Worm (Caenorhabditis elegans) whole organism, midembryonic: ENCODE measurements around the gene cam-1.

Experiments used
- T22C8.4 ChIP-seq: fragments of 200-800 bp; sonication (Bioruptor generic); IDR thresholded peaks from 2 replicates; pipeline ENCODE4 v1.3.6; 2022; ENCODE audit warnings: missing genetic modification characterization, missing compliant biosample characterization
- cog-1 ChIP-seq: sonication (generic microtip); optimal IDR thresholded peaks from 2 replicates; lab custom pipeline; 2016; ENCODE audit warnings: missing genetic modification characterization, missing compliant biosample characterization
- flt-1 ChIP-seq: fragments of 200-800 bp; sonication (Bioruptor generic); IDR thresholded peaks from 2 replicates; pipeline ENCODE4 v1.3.6; 2022; ENCODE audit warnings: missing genetic modification characterization, missing compliant biosample characterization
- klf-2 ChIP-seq: fragments of 200-800 bp; sonication (Bioruptor generic); conservative IDR thresholded peaks from 2 replicates; pipeline ENCODE4 v1.3.6; 2022; ENCODE audit warnings: missing genetic modification reagents, missing genetic modification characterization, missing compliant biosample characterization
- med-1 ChIP-seq: sonication (generic microtip); optimal IDR thresholded peaks from 2 replicates; lab custom pipeline; 2017; ENCODE audit warnings: missing genetic modification characterization, mild to moderate bottlenecking, missing compliant biosample characterization, antibody characterized with exemption, missing genetic modification reagents; ENCODE audit not compliant: insufficient read depth
- ref-1 ChIP-seq: fragments of 200-800 bp; sonication (Bioruptor generic); conservative IDR thresholded peaks from 2 replicates; pipeline ENCODE4 v1.3.6; 2022; ENCODE audit warnings: missing genetic modification reagents, missing genetic modification characterization, missing compliant biosample characterization
- tab-1 ChIP-seq: fragments of 200-800 bp; sonication (Bioruptor generic); IDR thresholded peaks from 2 replicates; pipeline ENCODE4 v1.3.6; 2022; ENCODE audit warnings: missing genetic modification characterization, missing compliant biosample characterization
- ztf-23 ChIP-seq: fragments of 200-800 bp; sonication (Bioruptor generic); IDR thresholded peaks from 2 replicates; pipeline ENCODE4 v1.3.6; 2022; ENCODE audit warnings: missing genetic modification reagents, missing genetic modification characterization, missing compliant biosample characterization
- ztf-29 ChIP-seq: fragments of 200-800 bp; sonication (Bioruptor generic); IDR thresholded peaks from 2 replicates; pipeline ENCODE4 v1.3.6; 2022; ENCODE audit warnings: missing genetic modification reagents, missing genetic modification characterization, missing compliant biosample characterization

The cam-1 gene

DNA sequence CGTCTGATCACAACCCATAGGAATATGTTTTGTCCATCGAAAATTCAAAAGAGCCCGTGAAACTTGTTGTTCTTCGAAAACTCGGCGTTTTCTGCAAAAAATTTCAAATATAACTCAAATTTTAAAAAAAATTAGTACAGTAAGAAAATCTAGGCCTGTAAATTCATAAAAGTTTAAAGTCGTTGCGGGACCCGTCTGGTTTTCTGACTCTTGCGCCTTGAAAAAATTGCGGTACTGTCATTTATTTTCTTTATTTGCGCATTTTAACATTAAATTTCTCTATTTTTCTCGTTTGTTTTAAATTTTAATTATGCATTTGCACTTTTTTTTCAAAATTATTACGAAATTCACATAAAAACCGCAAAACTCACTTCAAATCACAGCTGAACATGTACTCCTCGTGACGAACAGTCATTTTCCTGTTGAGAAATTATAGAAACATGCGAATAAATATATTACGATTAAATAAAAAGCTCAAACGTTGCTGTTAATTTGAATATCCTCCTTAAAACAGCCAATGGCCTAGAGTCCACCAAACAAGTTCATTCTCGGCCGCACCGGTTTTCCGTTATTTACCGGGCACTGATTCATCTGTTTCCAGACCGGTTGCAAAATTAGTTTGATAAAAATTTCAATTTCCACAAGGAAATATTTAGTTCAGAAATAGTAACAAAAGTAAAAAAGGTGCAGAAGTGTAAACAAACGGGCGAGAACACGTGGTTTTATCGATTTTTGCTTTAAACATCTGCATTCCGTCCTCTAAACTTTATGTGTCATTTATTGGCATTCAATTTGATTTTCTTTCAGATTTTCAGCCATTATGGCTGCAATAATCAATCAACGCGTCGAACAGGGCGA is 9.2 kb upstream of the cam-1 start, which contains the start of the genes csa-1 and wdfy-2:
csa-1 (minus strand) TSS at position 669 of the 858 bp plus-strand sequence.
wdfy-2 (plus strand) TSS at position 808 of the 858 bp plus-strand sequence.
- TF ChIP-seq ref-1 (GFP tag; lab: Robert Waterston, UW), result no peak

DNA sequence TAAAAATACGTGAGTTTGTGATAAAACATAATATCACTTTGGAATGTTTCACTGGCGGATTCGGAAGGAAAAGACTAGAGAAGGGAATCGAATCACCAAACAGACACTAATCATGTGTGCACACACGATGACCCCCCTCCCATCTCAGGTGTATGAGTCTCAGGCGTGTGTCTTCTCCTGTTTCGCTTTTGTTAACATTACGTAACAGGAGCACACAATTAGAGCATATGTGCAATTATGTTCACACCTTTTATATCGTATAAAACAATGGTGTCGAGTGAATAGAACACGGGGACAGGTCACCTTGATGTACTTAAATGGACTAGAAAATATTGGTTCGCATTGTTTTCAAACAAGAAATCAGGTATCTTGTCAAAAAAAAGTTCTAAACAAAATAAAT is 6.7 kb upstream of the cam-1 start:
- TF ChIP-seq klf-2 (GFP tag; lab: Robert Waterston, UW), result no peak
- no peak for TF ChIP-seq tab-1 (GFP tag; lab: Robert Waterston, UW)
- no peak for TF ChIP-seq ztf-23 (GFP tag; lab: Robert Waterston, UW)
- no peak for TF ChIP-seq med-1 (GFP tag; lab: Kevin White, UChicago)
- TF ChIP-seq cog-1 (tag; lab: Kevin White, UChicago), result no peak
- no peak for TF ChIP-seq T22C8.4 (GFP tag; lab: Robert Waterston, UW)
- no peak for TF ChIP-seq flt-1 (GFP tag; lab: Robert Waterston, UW)
- TF ChIP-seq ref-1 (GFP tag; lab: Robert Waterston, UW), result no peak

DNA sequence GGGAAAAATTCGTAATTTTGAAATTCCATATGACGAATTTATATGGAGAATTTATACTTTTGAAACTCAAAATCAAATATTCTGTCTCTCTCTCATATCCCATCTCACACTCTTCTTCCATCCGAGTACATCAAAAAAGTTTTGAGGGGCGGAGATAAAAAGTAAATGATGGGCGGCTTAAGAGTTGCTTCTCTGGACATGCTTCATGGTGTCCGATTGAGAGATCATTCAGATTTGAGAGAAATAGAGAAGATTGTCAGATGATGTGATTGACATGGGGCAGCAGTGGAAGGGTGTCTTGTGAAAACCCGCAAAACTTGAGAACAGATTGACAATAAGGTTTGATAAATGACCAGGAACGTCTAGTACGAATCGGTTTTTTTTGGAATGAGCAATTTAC is 5.6 kb upstream of the cam-1 start:
- TF ChIP-seq ref-1 (GFP tag; lab: Robert Waterston, UW) (no peak), cog-1 (tag; lab: Kevin White, UChicago) (no peak), T22C8.4 (GFP tag; lab: Robert Waterston, UW) (no peak), klf-2 (GFP tag; lab: Robert Waterston, UW) (no peak), ztf-29 (no peak), ztf-23 (GFP tag; lab: Robert Waterston, UW) (no peak), med-1 (GFP tag; lab: Kevin White, UChicago) (no peak), tab-1 (GFP tag; lab: Robert Waterston, UW) (no peak), flt-1 (GFP tag; lab: Robert Waterston, UW) (no peak)

DNA sequence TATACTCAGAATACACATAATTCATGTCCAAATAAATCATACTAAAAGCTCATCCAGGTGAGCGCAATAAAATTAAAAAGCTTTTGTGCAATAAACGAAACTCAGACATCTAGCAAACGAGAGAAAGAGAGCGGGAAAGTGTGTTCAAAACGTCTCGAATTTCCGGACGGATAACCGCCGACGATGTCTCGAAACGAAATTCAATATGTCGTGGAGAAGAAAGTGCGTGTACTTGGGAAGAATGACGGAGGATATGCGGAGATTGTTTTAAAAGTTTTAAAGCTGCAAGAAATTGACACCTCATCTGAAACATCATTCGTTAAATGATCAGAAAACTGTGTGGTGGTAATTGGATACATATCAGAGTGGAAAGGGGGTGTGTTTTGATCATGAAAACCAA is 4.6 kb upstream of the cam-1 start:
- no peak for TF ChIP-seq med-1 (GFP tag; lab: Kevin White, UChicago)
- no peak for TF ChIP-seq cog-1 (tag; lab: Kevin White, UChicago)
- no peak for TF ChIP-seq flt-1 (GFP tag; lab: Robert Waterston, UW)
- TF ChIP-seq ref-1 (GFP tag; lab: Robert Waterston, UW), result no peak
- no peak for TF ChIP-seq ztf-23 (GFP tag; lab: Robert Waterston, UW)
- TF ChIP-seq klf-2 (GFP tag; lab: Robert Waterston, UW), result no peak

DNA sequence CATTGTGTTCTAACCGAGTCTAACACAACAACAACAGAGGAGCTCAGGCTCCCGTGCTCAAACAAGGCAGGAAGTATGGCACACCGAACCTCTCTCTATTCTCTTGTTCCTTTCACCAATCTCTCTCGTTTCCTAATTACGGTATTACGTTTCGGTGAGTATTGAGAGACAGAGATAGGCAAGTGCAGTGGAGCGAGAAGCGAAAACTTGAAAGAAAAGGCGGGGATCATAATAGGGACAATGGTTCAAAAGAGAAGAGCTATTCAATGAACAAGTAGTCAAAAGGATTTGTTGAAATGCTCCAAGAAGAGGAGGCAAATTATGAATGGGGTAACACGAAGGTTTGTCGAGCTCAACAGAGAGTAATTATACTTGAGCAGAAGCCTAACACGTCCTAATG is 3.2 kb upstream of the cam-1 start:
- TF ChIP-seq ztf-29 (no peak), med-1 (GFP tag; lab: Kevin White, UChicago) (no peak), cog-1 (tag; lab: Kevin White, UChicago) (no peak), klf-2 (GFP tag; lab: Robert Waterston, UW) (no peak), flt-1 (GFP tag; lab: Robert Waterston, UW) (no peak), ztf-23 (GFP tag; lab: Robert Waterston, UW) (no peak), ref-1 (GFP tag; lab: Robert Waterston, UW) (no peak), T22C8.4 (GFP tag; lab: Robert Waterston, UW) (no peak), tab-1 (GFP tag; lab: Robert Waterston, UW) (no peak)

- TF ChIP-seq ref-1 (GFP tag; lab: Robert Waterston, UW) (no peak), med-1 (GFP tag; lab: Kevin White, UChicago) (no peak), tab-1 (GFP tag; lab: Robert Waterston, UW) (no peak), flt-1 (GFP tag; lab: Robert Waterston, UW) (no peak), ztf-29 (no peak), cog-1 (tag; lab: Kevin White, UChicago) (no peak), T22C8.4 (GFP tag; lab: Robert Waterston, UW) (no peak), ztf-23 (GFP tag; lab: Robert Waterston, UW) (no peak), klf-2 (GFP tag; lab: Robert Waterston, UW) (no peak)
Measured at ce11 chrII:9311702-9312101, 1.6 kb upstream of the cam-1 start.

DNA sequence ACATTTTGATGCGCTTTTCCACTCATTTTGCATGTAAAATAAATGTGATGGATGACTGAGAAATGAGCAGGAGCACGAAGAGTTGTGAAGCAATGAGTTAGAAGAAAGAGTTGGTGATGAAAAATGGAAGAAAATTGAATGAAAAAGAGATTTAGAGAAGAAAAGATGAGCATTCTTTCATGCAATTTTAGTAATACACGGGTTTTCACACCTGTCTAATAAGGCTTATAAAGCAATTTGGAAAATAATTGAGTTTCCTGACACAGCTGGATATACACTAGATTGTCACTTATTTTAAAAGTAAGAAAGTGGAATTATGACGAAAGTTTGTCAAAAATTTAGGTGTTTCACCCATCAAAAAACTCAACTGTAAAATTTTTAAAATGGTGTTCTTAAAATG is 690 bp upstream of the cam-1 start:
- TF ChIP-seq cog-1 (tag; lab: Kevin White, UChicago), result no peak
- TF ChIP-seq flt-1 (GFP tag; lab: Robert Waterston, UW), result no peak
- TF ChIP-seq klf-2 (GFP tag; lab: Robert Waterston, UW), result no peak
- TF ChIP-seq T22C8.4 (GFP tag; lab: Robert Waterston, UW), result no peak
- TF ChIP-seq ztf-29, result no peak
- no peak for TF ChIP-seq ztf-23 (GFP tag; lab: Robert Waterston, UW)
- TF ChIP-seq ref-1 (GFP tag; lab: Robert Waterston, UW), result no peak
- no peak for TF ChIP-seq tab-1 (GFP tag; lab: Robert Waterston, UW)
- TF ChIP-seq med-1 (GFP tag; lab: Kevin White, UChicago), result no peak

ce11 chrII:9308614-9309046 is 1.5 kb downstream of the cam-1 start:
- TF ChIP-seq cog-1 (tag; lab: Kevin White, UChicago) (peak; percentile 59), tab-1 (GFP tag; lab: Robert Waterston, UW) (peak; percentile 59; the same call in 1 of the 2 replicates), klf-2 (GFP tag; lab: Robert Waterston, UW) (no peak), ztf-23 (GFP tag; lab: Robert Waterston, UW) (no peak), T22C8.4 (GFP tag; lab: Robert Waterston, UW) (no peak), flt-1 (GFP tag; lab: Robert Waterston, UW) (0 out of 2 replicates have a peak, but pooled peaks have one; percentile 62), ztf-29 (no peak), ref-1 (GFP tag; lab: Robert Waterston, UW) (no peak), med-1 (GFP tag; lab: Kevin White, UChicago) (no peak)

DNA sequence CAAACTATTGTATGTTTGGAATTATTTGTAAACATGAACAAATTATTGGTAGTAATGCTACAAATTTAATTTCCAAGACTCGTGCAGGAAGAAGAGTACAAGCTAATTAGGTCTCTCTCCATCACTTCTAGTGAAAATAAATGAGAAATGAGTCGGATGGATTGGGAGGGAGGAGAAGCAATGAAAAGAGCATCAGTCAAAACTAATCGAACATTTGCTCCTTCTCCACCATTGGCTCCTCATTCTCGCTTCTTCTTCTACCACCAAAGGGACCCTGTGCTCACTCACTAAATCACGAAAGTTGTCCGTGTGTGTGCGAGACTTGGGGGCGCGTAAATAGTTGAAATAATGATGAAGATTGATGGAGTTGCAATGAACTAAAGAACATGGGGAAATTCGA is 3.3 kb downstream of the cam-1 start:
- TF ChIP-seq flt-1 (GFP tag; lab: Robert Waterston, UW), result no peak
- no peak for TF ChIP-seq ref-1 (GFP tag; lab: Robert Waterston, UW)
- no peak for TF ChIP-seq tab-1 (GFP tag; lab: Robert Waterston, UW)
- TF ChIP-seq med-1 (GFP tag; lab: Kevin White, UChicago), result no peak
- no peak for TF ChIP-seq ztf-29
- TF ChIP-seq cog-1 (tag; lab: Kevin White, UChicago), result no peak
- no peak for TF ChIP-seq ztf-23 (GFP tag; lab: Robert Waterston, UW)
- TF ChIP-seq T22C8.4 (GFP tag; lab: Robert Waterston, UW), result no peak
- TF ChIP-seq klf-2 (GFP tag; lab: Robert Waterston, UW), result no peak
